Fruit fly (Drosophila melanogaster) whole organism, embryonic: ENCODE data around the gene CG10570.

Experiments used
- Aef1 ChIP-seq: fragments of 200-800 bp; sonication (Bioruptor generic); IDR thresholded peaks from 3 replicates; pipeline ENCODE4 v1.3.6; 2022; ENCODE audit warnings: missing biosample characterization, missing genetic modification characterization
- Atf-2 ChIP-seq: fragments of 200-800 bp; sonication (Bioruptor generic); optimal IDR thresholded peaks from 2 replicates; lab custom pipeline; 2016; ENCODE audit warnings: missing biosample characterization, missing genetic modification characterization
- CG11695 ChIP-seq: fragments of 200-800 bp; sonication (Bioruptor generic); IDR thresholded peaks from 3 replicates; pipeline ENCODE4 v1.3.6; 2022; ENCODE audit warnings: missing biosample characterization, missing genetic modification characterization
- CG11723 ChIP-seq: fragments of 200-800 bp; sonication (Bioruptor generic); optimal IDR thresholded peaks from 2 replicates; lab custom pipeline; 2017; ENCODE audit warnings: missing biosample characterization, mild to moderate bottlenecking, missing genetic modification characterization
- CG12155 ChIP-seq: fragments of 200-800 bp; sonication (Bioruptor generic); optimal IDR thresholded peaks from 3 replicates; lab custom pipeline; 2016; ENCODE audit warnings: missing biosample characterization, missing genetic modification characterization
- CG12769 ChIP-seq: fragments of 200-800 bp; sonication (Bioruptor generic); optimal IDR thresholded peaks from 2 replicates; lab custom pipeline; 2019; ENCODE audit warnings: missing biosample characterization, mild to moderate bottlenecking, missing genetic modification characterization, moderate library complexity
- CG12942 ChIP-seq: fragments of 200-800 bp; sonication (Bioruptor generic); optimal IDR thresholded peaks from 3 replicates; lab custom pipeline; 2016; ENCODE audit warnings: missing biosample characterization, missing genetic modification characterization
- CG13123 ChIP-seq: fragments of 200-800 bp; sonication (Bioruptor generic); optimal IDR thresholded peaks from 2 replicates; lab custom pipeline; 2016; ENCODE audit warnings: missing biosample characterization, missing genetic modification characterization
- CG13424 ChIP-seq: fragments of 200-800 bp; sonication (Bioruptor generic); optimal IDR thresholded peaks from 2 replicates; lab custom pipeline; 2019; ENCODE audit warnings: missing biosample characterization, mild to moderate bottlenecking, missing genetic modification characterization, moderate library complexity
- CG1647 ChIP-seq: fragments of 200-800 bp; sonication (Bioruptor generic); optimal IDR thresholded peaks from 3 replicates; lab custom pipeline; 2016; ENCODE audit warnings: missing biosample characterization, missing genetic modification characterization
- CG2129 ChIP-seq: fragments of 200-800 bp; sonication (Bioruptor generic); IDR thresholded peaks from 2 replicates; pipeline ENCODE4 v1.3.6; 2022; ENCODE audit warnings: missing biosample characterization, missing genetic modification characterization; ENCODE audit not compliant: partially characterized antibody
- CG2199 ChIP-seq: fragments of 200-800 bp; sonication (Bioruptor generic); IDR thresholded peaks from 3 replicates; pipeline ENCODE4 v1.3.6; 2022; ENCODE audit warnings: missing biosample characterization, missing genetic modification characterization
- CG32772 ChIP-seq: fragments of 200-800 bp; sonication (Bioruptor generic); IDR thresholded peaks from 2 replicates; pipeline ENCODE4 v1.3.6; 2022; ENCODE audit warnings: missing biosample characterization, missing genetic modification characterization
- CG6654 ChIP-seq: fragments of 200-800 bp; sonication (Bioruptor generic); optimal IDR thresholded peaks from 2 replicates; lab custom pipeline; 2017; ENCODE audit warnings: missing biosample characterization, mild to moderate bottlenecking, missing genetic modification characterization
- CG7928 ChIP-seq: fragments of 200-800 bp; sonication (Bioruptor generic); optimal IDR thresholded peaks from 2 replicates; lab custom pipeline; 2017; ENCODE audit warnings: missing biosample characterization, mild to moderate bottlenecking, missing genetic modification characterization
- CG9609 ChIP-seq: fragments of 200-800 bp; sonication (Bioruptor generic); optimal IDR thresholded peaks from 3 replicates; lab custom pipeline; 2016; ENCODE audit warnings: missing biosample characterization, missing genetic modification characterization
- CG9817 ChIP-seq: fragments of 200-800 bp; sonication (Bioruptor generic); optimal IDR thresholded peaks from 2 replicates; lab custom pipeline; 2018; ENCODE audit warnings: missing biosample characterization, mild to moderate bottlenecking, missing genetic modification characterization, moderate library complexity
- CTCF ChIP-seq: fragments of 200-800 bp; sonication (Bioruptor generic); optimal IDR thresholded peaks from 2 replicates; lab custom pipeline; 2017; ENCODE audit warnings: missing biosample characterization, mild to moderate bottlenecking, missing genetic modification characterization, moderate library complexity
- CkIIα-i1 ChIP-seq: fragments of 200-800 bp; sonication (Bioruptor generic); IDR thresholded peaks from 2 replicates; pipeline ENCODE4 v1.3.6; 2022; ENCODE audit warnings: missing biosample characterization, missing genetic modification characterization
- ERR ChIP-seq: fragments of 200-800 bp; sonication (Bioruptor generic); optimal IDR thresholded peaks from 2 replicates; lab custom pipeline; 2016; ENCODE audit warnings: missing biosample characterization, missing genetic modification characterization
- Fer2 ChIP-seq: fragments of 200-800 bp; sonication (Bioruptor generic); optimal IDR thresholded peaks from 2 replicates; lab custom pipeline; 2018; ENCODE audit warnings: missing biosample characterization, mild to moderate bottlenecking, missing genetic modification characterization, moderate library complexity
- Jarid2 ChIP-seq: fragments of 200-800 bp; sonication (Bioruptor generic); optimal IDR thresholded peaks from 3 replicates; lab custom pipeline; 2017; ENCODE audit warnings: mild to moderate bottlenecking, missing biosample characterization, missing genetic modification reagents, missing genetic modification characterization
- Mrtf ChIP-seq: fragments of 200-800 bp; sonication (Bioruptor generic); IDR thresholded peaks from 3 replicates; pipeline ENCODE4 v1.3.6; 2022; ENCODE audit warnings: missing biosample characterization, missing genetic modification characterization
- NC2β ChIP-seq: fragments of 200-800 bp; sonication (Bioruptor generic); optimal IDR thresholded peaks from 2 replicates; lab custom pipeline; 2016; ENCODE audit warnings: missing biosample characterization, missing genetic modification characterization
- Nf-YA ChIP-seq: fragments of 200-800 bp; sonication (Bioruptor generic); IDR thresholded peaks from 2 replicates; pipeline ENCODE4 v1.3.6; 2022; ENCODE audit warnings: missing biosample characterization, missing genetic modification characterization
- Nf-YB ChIP-seq: fragments of 200-800 bp; sonication (Bioruptor generic); optimal IDR thresholded peaks from 3 replicates; lab custom pipeline; 2019; ENCODE audit warnings: missing biosample characterization, mild to moderate bottlenecking, missing genetic modification characterization, moderate library complexity
- PHDP ChIP-seq: fragments of 200-800 bp; sonication (Bioruptor generic); optimal IDR thresholded peaks from 3 replicates; lab custom pipeline; 2018; ENCODE audit warnings: missing biosample characterization, mild to moderate bottlenecking, missing genetic modification characterization, moderate library complexity
- Ptx1 ChIP-seq: fragments of 200-800 bp; sonication (Bioruptor generic); IDR thresholded peaks from 2 replicates; pipeline ENCODE4 v1.3.6; 2022; ENCODE audit warnings: missing biosample characterization, missing genetic modification characterization
- Sox102F ChIP-seq: fragments of 200-800 bp; sonication (Bioruptor generic); optimal IDR thresholded peaks from 2 replicates; lab custom pipeline; 2018; ENCODE audit warnings: missing biosample characterization, mild to moderate bottlenecking, missing genetic modification characterization, moderate library complexity
- Sry-δ ChIP-seq: fragments of 200-800 bp; sonication (Bioruptor generic); optimal IDR thresholded peaks from 2 replicates; lab custom pipeline; 2016; ENCODE audit warnings: missing biosample characterization, missing genetic modification characterization
- bbx ChIP-seq: fragments of 200-800 bp; sonication (Bioruptor generic); IDR thresholded peaks from 2 replicates; pipeline ENCODE4 v1.3.6; 2022; ENCODE audit warnings: missing biosample characterization, missing genetic modification characterization; ENCODE audit not compliant: partially characterized antibody
- corto ChIP-seq: fragments of 200-800 bp; sonication (Bioruptor generic); optimal IDR thresholded peaks from 2 replicates; lab custom pipeline; 2016; ENCODE audit warnings: missing biosample characterization, mild to moderate bottlenecking, missing genetic modification characterization, moderate library complexity
- dpn ChIP-seq, 2 experiments: fragments of 200-800 bp; sonication (Bioruptor generic); optimal IDR thresholded peaks; 3 replicates each; lab custom pipeline; 2016; ENCODE audit warnings: missing biosample characterization in 2 of 2, missing genetic modification characterization in 2 of 2
- dysf ChIP-seq: fragments of 200-800 bp; sonication (Bioruptor generic); IDR thresholded peaks from 3 replicates; pipeline ENCODE4 v1.3.6; 2022; ENCODE audit warnings: missing biosample characterization, missing genetic modification characterization
- fd3F ChIP-seq: fragments of 200-800 bp; sonication (Bioruptor generic); optimal IDR thresholded peaks from 2 replicates; lab custom pipeline; 2018; ENCODE audit warnings: missing biosample characterization, mild to moderate bottlenecking, missing genetic modification characterization, moderate library complexity
- hth ChIP-seq: fragments of >200 bp; optimal IDR thresholded peaks from 2 replicates; lab custom pipeline; 2017; ENCODE audit warnings: inconsistent platforms
- jigr1 ChIP-seq: fragments of 200-800 bp; sonication (Bioruptor generic); IDR thresholded peaks from 3 replicates; pipeline ENCODE4 v1.3.6; 2022; ENCODE audit warnings: missing biosample characterization, missing genetic modification characterization
- mirr ChIP-seq: fragments of 200-800 bp; sonication (Bioruptor generic); optimal IDR thresholded peaks from 3 replicates; lab custom pipeline; 2018; ENCODE audit warnings: missing biosample characterization, mild to moderate bottlenecking, missing genetic modification characterization
- nau ChIP-seq: fragments of 200-800 bp; sonication (Bioruptor generic); optimal IDR thresholded peaks from 3 replicates; lab custom pipeline; 2017; ENCODE audit warnings: missing biosample characterization, mild to moderate bottlenecking, missing genetic modification characterization, missing genetic modification reagents
- pb ChIP-seq: fragments of 200-800 bp; sonication (Bioruptor generic); optimal IDR thresholded peaks from 3 replicates; lab custom pipeline; 2016; ENCODE audit warnings: missing biosample characterization, missing genetic modification characterization
- pzg ChIP-seq: fragments of 200-800 bp; sonication (Bioruptor generic); optimal IDR thresholded peaks from 3 replicates; lab custom pipeline; 2018; ENCODE audit warnings: missing biosample characterization, mild to moderate bottlenecking, missing genetic modification characterization, moderate library complexity
- slbo ChIP-seq: fragments of 200-800 bp; sonication (Bioruptor generic); IDR thresholded peaks from 2 replicates; pipeline ENCODE4 v1.3.6; 2022; ENCODE audit warnings: missing biosample characterization, missing genetic modification characterization
- sna ChIP-seq: fragments of 200-800 bp; sonication (Bioruptor generic); IDR thresholded peaks from 2 replicates; pipeline ENCODE4 v1.3.6; 2022; ENCODE audit warnings: missing biosample characterization, missing genetic modification characterization; ENCODE audit not compliant: partially characterized antibody
- tll ChIP-seq, 2 experiments: fragments of 200-800 bp in 1 of 2; fragments of >200 bp in 1 of 2; sonication (Bioruptor generic) in 1 of 2; optimal IDR thresholded peaks; 2 replicates each; lab custom pipeline; 2017 to 2019; ENCODE audit warnings: missing biosample characterization in 2 of 2, missing genetic modification characterization in 2 of 2, mild to moderate bottlenecking in 1 of 2, moderate library complexity in 1 of 2
- vfl ChIP-seq: fragments of 200-800 bp; sonication (Bioruptor generic); optimal IDR thresholded peaks from 2 replicates; lab custom pipeline; 2016; ENCODE audit warnings: missing biosample characterization, missing genetic modification characterization
- vnd ChIP-seq: fragments of 200-800 bp; sonication (Bioruptor generic); IDR thresholded peaks from 3 replicates; pipeline ENCODE4 v1.3.6; 2022; ENCODE audit warnings: missing biosample characterization, missing genetic modification characterization; ENCODE audit not compliant: partially characterized antibody
- yki ChIP-seq: fragments of >200 bp; optimal IDR thresholded peaks from 3 replicates; lab custom pipeline; 2018
- z ChIP-seq: fragments of 200-800 bp; sonication (Bioruptor generic); IDR thresholded peaks from 3 replicates; pipeline ENCODE4 v1.3.6; 2022; ENCODE audit warnings: missing biosample characterization, missing genetic modification characterization
- zf30C ChIP-seq: fragments of 200-800 bp; sonication (Bioruptor generic); optimal IDR thresholded peaks from 3 replicates; lab custom pipeline; 2018; ENCODE audit warnings: missing biosample characterization, mild to moderate bottlenecking, missing genetic modification characterization
- zfh2 ChIP-seq: fragments of 200-800 bp; sonication (Bioruptor generic); optimal IDR thresholded peaks from 2 replicates; lab custom pipeline; 2016; ENCODE audit warnings: missing biosample characterization, missing genetic modification characterization

Gene CG10570

dm6 chr2L:18839143-18839872 lies 28.3 kb upstream of the CG10570 start, which contains the start of gene CG10600 (continued):
- TF ChIP-seq NC2β (GFP tag; lab: Kevin White, UChicago) (peak; percentile 83), dpn (GFP tag; optimal IDR thresholded peaks at IDR 0.05; lab: Kevin White, UChicago) (peak; percentile 90 to 91), CG12155 (GFP tag; lab: Kevin White, UChicago) (peak; percentile 96), CG13424 (tag; lab: Kevin White, UChicago) (peak; percentile 61), zfh2 (GFP tag; lab: Kevin White, UChicago) (peak; percentile 91), CG1647 (GFP tag; lab: Kevin White, UChicago) (peak; percentile 84), CG32772 (GFP tag; lab: Robert Waterston, UW) (peak; percentile 91), tll (GFP tag; optimal IDR thresholded peaks at IDR 0.05; lab: Kevin White, UChicago) (no peak), Nf-YA (GFP tag; lab: Robert Waterston, UW) (no peak), nau (no peak), corto (no peak), CkIIα-i1 (GFP tag; lab: Robert Waterston, UW) (no peak), dysf (GFP tag; lab: Robert Waterston, UW) (peak; percentile 77), CG9817 (peak; percentile 72), CG7928 (GFP tag; lab: Kevin White, UChicago) (peak; percentile 58), Ptx1 (peak; percentile 69), zf30C (GFP tag; lab: Kevin White, UChicago) (peak; percentile 12), pzg (GFP tag; lab: Kevin White, UChicago) (peak; percentile 98), Aef1 (GFP tag; lab: Robert Waterston, UW) (peak; percentile 53), Jarid2 (GFP tag; lab: Kevin White, UChicago) (peak; percentile 60), CTCF (peak; percentile 100), z (GFP tag; lab: Robert Waterston, UW) (no peak), yki (no peak), Fer2 (peak; percentile 41), CG2129 (GFP tag; lab: Robert Waterston, UW) (peak; percentile 54), vfl (GFP tag; lab: Kevin White, UChicago) (peak; percentile 85), CG13123 (peak; percentile 77), bbx (GFP tag; lab: Robert Waterston, UW) (peak; percentile 93), CG11695 (GFP tag; lab: Robert Waterston, UW) (0 out of 3 replicates have a peak, but pooled peaks have one; percentile 11), fd3F (GFP tag; lab: Kevin White, UChicago) (peak; percentile 58), Atf-2 (GFP tag; lab: Kevin White, UChicago) (peak; percentile 74), CG9609 (peak; percentile 87), vnd (GFP tag; lab: Robert Waterston, UW) (peak; percentile 58), CG12942 (GFP tag; lab: Kevin White, UChicago) (peak; percentile 86), PHDP (peak; percentile 63), hth (lab: Kevin White, UChicago) (no peak), slbo (GFP tag; lab: Robert Waterston, UW) (peak; percentile 90), CG6654 (GFP tag; lab: Kevin White, UChicago) (no peak), jigr1 (GFP tag; lab: Robert Waterston, UW) (no peak), CG12769 (no peak), CG2199 (GFP tag; lab: Robert Waterston, UW) (0 out of 3 replicates have a peak, but pooled peaks have one; percentile 57), mirr (peak; percentile 69), CG11723 (peak; percentile 73), pb (GFP tag; lab: Kevin White, UChicago) (peak; percentile 86), sna (GFP tag; lab: Robert Waterston, UW) (peak; percentile 67), Sry-δ (GFP tag; lab: Kevin White, UChicago) (peak; percentile 83), ERR (peak; percentile 90), Mrtf (GFP tag; lab: Robert Waterston, UW) (peak; percentile 44; the same call in 1 of the 3 replicates), Nf-YB (peak; percentile 47), Sox102F (GFP tag; lab: Kevin White, UChicago) (no peak)
